Fruit fly (Drosophila melanogaster) whole organism, embryonic: Measurements from ENCODE around the gene CG34450.

Experiments used
- Blimp-1 ChIP-seq: fragments of 200-800 bp; sonication (Bioruptor generic); optimal IDR thresholded peaks from 3 replicates; lab custom pipeline; 2018; ENCODE audit warnings: missing biosample characterization, missing genetic modification characterization, mild to moderate bottlenecking, moderate library complexity, missing genetic modification reagents
- C15 ChIP-seq: fragments of 200-800 bp; sonication (Bioruptor generic); IDR thresholded peaks from 3 replicates; pipeline ENCODE4 v1.3.6; 2022; ENCODE audit warnings: missing biosample characterization, missing genetic modification characterization
- CG10267 ChIP-seq: fragments of 200-800 bp; sonication (Bioruptor generic); optimal IDR thresholded peaks from 2 replicates; lab custom pipeline; 2018; ENCODE audit warnings: missing biosample characterization, mild to moderate bottlenecking, missing genetic modification characterization, moderate library complexity
- CG10543 ChIP-seq: fragments of 200-800 bp; sonication (Bioruptor generic); optimal IDR thresholded peaks from 3 replicates; lab custom pipeline; 2017; ENCODE audit warnings: missing biosample characterization, mild to moderate bottlenecking, missing genetic modification characterization, moderate library complexity
- CG10959 ChIP-seq: fragments of 200-800 bp; sonication (Bioruptor generic); IDR thresholded peaks from 2 replicates; pipeline ENCODE4 v1.3.6; 2022; ENCODE audit warnings: missing biosample characterization, missing genetic modification characterization
- CG11695 ChIP-seq: fragments of 200-800 bp; sonication (Bioruptor generic); IDR thresholded peaks from 3 replicates; pipeline ENCODE4 v1.3.6; 2022; ENCODE audit warnings: missing biosample characterization, missing genetic modification characterization
- CG12769 ChIP-seq: fragments of 200-800 bp; sonication (Bioruptor generic); optimal IDR thresholded peaks from 2 replicates; lab custom pipeline; 2019; ENCODE audit warnings: missing biosample characterization, mild to moderate bottlenecking, missing genetic modification characterization, moderate library complexity
- CG13775 ChIP-seq: fragments of 200-800 bp; sonication (Bioruptor generic); optimal IDR thresholded peaks from 3 replicates; lab custom pipeline; 2017; ENCODE audit warnings: missing biosample characterization, mild to moderate bottlenecking, missing genetic modification characterization
- CG1529 ChIP-seq: fragments of 200-800 bp; sonication (Bioruptor generic); optimal IDR thresholded peaks from 3 replicates; lab custom pipeline; 2018; ENCODE audit warnings: missing biosample characterization, missing genetic modification characterization
- CG1603 ChIP-seq: fragments of 200-800 bp; sonication (Bioruptor generic); optimal IDR thresholded peaks from 2 replicates; lab custom pipeline; 2019; ENCODE audit warnings: missing biosample characterization, mild to moderate bottlenecking, missing genetic modification characterization, moderate library complexity
- CG17829 ChIP-seq: fragments of 200-800 bp; optimal IDR thresholded peaks from 2 replicates; lab custom pipeline; 2019; ENCODE audit warnings: missing biosample characterization, mild to moderate bottlenecking, missing genetic modification characterization, moderate library complexity
- CG2199 ChIP-seq: fragments of 200-800 bp; sonication (Bioruptor generic); IDR thresholded peaks from 3 replicates; pipeline ENCODE4 v1.3.6; 2022; ENCODE audit warnings: missing biosample characterization, missing genetic modification characterization
- CG2889 ChIP-seq: fragments of 200-800 bp; sonication (Bioruptor generic); IDR thresholded peaks from 3 replicates; pipeline ENCODE4 v1.3.6; 2022; ENCODE audit warnings: missing biosample characterization, missing genetic modification characterization
- CG4328 ChIP-seq: fragments of 200-800 bp; sonication (Bioruptor generic); optimal IDR thresholded peaks from 3 replicates; lab custom pipeline; 2017; ENCODE audit warnings: missing biosample characterization, missing genetic modification reagents, missing genetic modification characterization
- CG6175 ChIP-seq: fragments of 200-800 bp; sonication (Bioruptor generic); IDR thresholded peaks from 3 replicates; pipeline ENCODE4 v1.3.6; 2022; ENCODE audit warnings: missing biosample characterization, missing genetic modification characterization
- CG6272 ChIP-seq: fragments of 200-800 bp; sonication (Bioruptor generic); IDR thresholded peaks from 2 replicates; pipeline ENCODE4 v1.3.6; 2022; ENCODE audit warnings: missing biosample characterization, missing genetic modification characterization
- CG6813 ChIP-seq: fragments of 200-800 bp; sonication (Bioruptor generic); optimal IDR thresholded peaks from 2 replicates; lab custom pipeline; 2017; ENCODE audit warnings: missing biosample characterization, missing genetic modification characterization, mild to moderate bottlenecking, moderate library complexity, missing genetic modification reagents
- CG8765 ChIP-seq: fragments of 200-800 bp; sonication (Bioruptor generic); IDR thresholded peaks from 2 replicates; pipeline ENCODE4 v1.3.6; 2022; ENCODE audit warnings: missing biosample characterization, missing genetic modification characterization
- CG8924 ChIP-seq: fragments of 200-800 bp; optimal IDR thresholded peaks from 3 replicates; lab custom pipeline; 2019; ENCODE audit warnings: missing biosample characterization, mild to moderate bottlenecking, missing genetic modification characterization, moderate library complexity
- CG9727 ChIP-seq: fragments of 200-800 bp; sonication (Bioruptor generic); optimal IDR thresholded peaks from 3 replicates; lab custom pipeline; 2017; ENCODE audit warnings: missing biosample characterization, mild to moderate bottlenecking, missing genetic modification characterization
- CTCF ChIP-seq: fragments of 200-800 bp; sonication (Bioruptor generic); optimal IDR thresholded peaks from 2 replicates; lab custom pipeline; 2017; ENCODE audit warnings: missing biosample characterization, mild to moderate bottlenecking, missing genetic modification characterization, moderate library complexity
- D19A ChIP-seq: fragments of 200-800 bp; optimal IDR thresholded peaks from 3 replicates; lab custom pipeline; 2019; ENCODE audit warnings: missing biosample characterization, mild to moderate bottlenecking, missing genetic modification characterization, moderate library complexity
- Dp ChIP-seq: fragments of 200-800 bp; sonication (Bioruptor generic); optimal IDR thresholded peaks from 2 replicates; lab custom pipeline; 2018; ENCODE audit warnings: missing biosample characterization, mild to moderate bottlenecking, missing genetic modification characterization, moderate library complexity
- E2f2 ChIP-seq: fragments of 200-800 bp; sonication (Bioruptor generic); IDR thresholded peaks from 2 replicates; pipeline ENCODE4 v1.3.6; 2022; ENCODE audit warnings: missing biosample characterization, missing genetic modification characterization
- H2.0 ChIP-seq: fragments of 200-800 bp; sonication (Bioruptor generic); IDR thresholded peaks from 2 replicates; pipeline ENCODE4 v1.3.6; 2022; ENCODE audit warnings: missing biosample characterization, missing genetic modification characterization
- Hsf ChIP-seq: fragments of 200-800 bp; sonication (Bioruptor generic); optimal IDR thresholded peaks from 3 replicates; lab custom pipeline; 2016; ENCODE audit warnings: missing biosample characterization, missing genetic modification characterization
- Meics ChIP-seq: fragments of 200-800 bp; sonication (Bioruptor generic); optimal IDR thresholded peaks from 2 replicates; lab custom pipeline; 2017; ENCODE audit warnings: missing biosample characterization, mild to moderate bottlenecking, missing genetic modification characterization
- Sox102F ChIP-seq: fragments of 200-800 bp; sonication (Bioruptor generic); optimal IDR thresholded peaks from 2 replicates; lab custom pipeline; 2018; ENCODE audit warnings: missing biosample characterization, mild to moderate bottlenecking, missing genetic modification characterization, moderate library complexity
- Sry-β ChIP-seq: fragments of 200-800 bp; sonication (Bioruptor generic); optimal IDR thresholded peaks from 2 replicates; lab custom pipeline; 2018; ENCODE audit warnings: missing biosample characterization, mild to moderate bottlenecking, missing genetic modification characterization, moderate library complexity
- ac ChIP-seq: fragments of 200-800 bp; sonication (Bioruptor generic); optimal IDR thresholded peaks from 3 replicates; lab custom pipeline; 2017; ENCODE audit warnings: missing biosample characterization, mild to moderate bottlenecking, missing genetic modification characterization
- bsh ChIP-seq, 2 experiments: fragments of 200-800 bp; sonication (Bioruptor generic); optimal IDR thresholded peaks; 2 replicates each; lab custom pipeline; 2017 to 2018; ENCODE audit warnings: mild to moderate bottlenecking in 2 of 2, missing biosample characterization in 2 of 2, missing genetic modification characterization in 2 of 2, moderate library complexity in 1 of 2
- chif ChIP-seq, 2 experiments: fragments of 200-800 bp; sonication (Bioruptor generic); optimal IDR thresholded peaks; 3 replicates each; lab custom pipeline; 2016; ENCODE audit warnings: missing biosample characterization in 2 of 2, missing genetic modification characterization in 2 of 2
- chn ChIP-seq: fragments of 200-800 bp; sonication (Bioruptor generic); optimal IDR thresholded peaks from 2 replicates; lab custom pipeline; 2016; ENCODE audit warnings: missing biosample characterization, missing genetic modification characterization
- fd96Cb ChIP-seq: fragments of 200-800 bp; sonication (Bioruptor generic); optimal IDR thresholded peaks from 2 replicates; lab custom pipeline; 2018; ENCODE audit warnings: missing biosample characterization, mild to moderate bottlenecking, missing genetic modification characterization, moderate library complexity
- grn ChIP-seq: fragments of 200-800 bp; sonication (Bioruptor generic); optimal IDR thresholded peaks from 3 replicates; lab custom pipeline; 2017; ENCODE audit warnings: missing biosample characterization, missing genetic modification characterization
- h ChIP-seq: fragments of >200 bp; optimal IDR thresholded peaks from 2 replicates; lab custom pipeline; 2017
- klu ChIP-seq: fragments of 200-800 bp; sonication (Bioruptor generic); IDR thresholded peaks from 2 replicates; pipeline ENCODE4 v1.3.6; 2022; ENCODE audit warnings: missing biosample characterization, missing genetic modification characterization
- lmd ChIP-seq: fragments of 200-800 bp; sonication (Bioruptor generic); IDR thresholded peaks from 2 replicates; pipeline ENCODE4 v1.3.6; 2022; ENCODE audit warnings: missing biosample characterization, missing genetic modification characterization
- nerfin-1 ChIP-seq: fragments of 200-800 bp; sonication (Bioruptor generic); optimal IDR thresholded peaks from 3 replicates; lab custom pipeline; 2019; ENCODE audit warnings: missing biosample characterization, mild to moderate bottlenecking, missing genetic modification characterization, moderate library complexity
- pan ChIP-seq, 4 experiments: fragments of >200 bp in 3 of 4; fragments of 200-800 bp in 1 of 4; sonication (Bioruptor generic) in 1 of 4; optimal IDR thresholded peaks in 3 of 4; IDR thresholded peaks in 1 of 4; 2 replicates each; pipeline versions ENCODE4 v1.3.6 to Lab custom; 2017 to 2022; ENCODE audit warnings: missing biosample characterization in 2 of 4, missing genetic modification characterization in 2 of 4, mixed read lengths in 1 of 4
- pnt ChIP-seq: fragments of 200-800 bp; sonication (Bioruptor generic); optimal IDR thresholded peaks from 3 replicates; lab custom pipeline; 2016; ENCODE audit warnings: missing biosample characterization, missing genetic modification characterization
- repo ChIP-seq: fragments of 200-800 bp; sonication (Bioruptor generic); optimal IDR thresholded peaks from 2 replicates; lab custom pipeline; 2016; ENCODE audit warnings: missing biosample characterization, missing genetic modification characterization
- row ChIP-seq: fragments of 200-800 bp; sonication (Bioruptor generic); IDR thresholded peaks from 3 replicates; pipeline ENCODE4 v1.3.6; 2022; ENCODE audit warnings: missing biosample characterization, missing genetic modification characterization
- scrt ChIP-seq: fragments of 200-800 bp; sonication (Bioruptor generic); optimal IDR thresholded peaks from 2 replicates; lab custom pipeline; 2018; ENCODE audit warnings: missing biosample characterization, mild to moderate bottlenecking, missing genetic modification characterization, moderate library complexity
- sd ChIP-seq: fragments of 200-800 bp; sonication (Bioruptor generic); optimal IDR thresholded peaks from 3 replicates; lab custom pipeline; 2018; ENCODE audit warnings: missing biosample characterization, mild to moderate bottlenecking, missing genetic modification characterization, moderate library complexity
- sens ChIP-seq: fragments of 200-800 bp; sonication (Bioruptor generic); peaks from one replicate; lab custom pipeline; 2016; ENCODE audit warnings: missing biosample characterization, missing genetic modification characterization
- ssp ChIP-seq: fragments of 200-800 bp; sonication (Bioruptor generic); IDR thresholded peaks from 2 replicates; pipeline ENCODE4 v1.3.6; 2022; ENCODE audit warnings: missing biosample characterization, missing genetic modification characterization

CG34450 gene

dm6 chrX:9295518-9295917 is 34.8 kb downstream of the CG34450 start (continued):
- TF ChIP-seq sd (tag; lab: Kevin White, UChicago) (no peak), ssp (GFP tag; lab: Robert Waterston, UW) (0 out of 2 replicates have a peak, but pooled peaks have one; percentile 23), nerfin-1 (tag; lab: Kevin White, UChicago) (no peak), C15 (GFP tag; lab: Robert Waterston, UW) (no peak), Hsf (GFP tag; lab: Kevin White, UChicago) (peak; percentile 4), CG10267 (tag; lab: Kevin White, UChicago) (peak; percentile 16), sens (GFP tag; lab: Kevin White, UChicago) (peak; percentile 84), lmd (peak; percentile 22; the same call in 1 of the 2 replicates), CG12769 (tag; lab: Kevin White, UChicago) (no peak), CG10959 (GFP tag; lab: Robert Waterston, UW) (peak; percentile 42; the same call in 1 of the 2 replicates), pnt (GFP tag; lab: Kevin White, UChicago) (peak; percentile 11), CG6813 (no peak), CG1529 (GFP tag; lab: Kevin White, UChicago) (peak; percentile 13), CG1603 (peak; percentile 71), h (lab: Kevin White, UChicago) (no peak), scrt (GFP tag; lab: Kevin White, UChicago) (no peak), grn (GFP tag; lab: Kevin White, UChicago) (no peak), CG2889 (GFP tag; lab: Robert Waterston, UW) (no peak), H2.0 (GFP tag; lab: Robert Waterston, UW) (peak; percentile 10; the same call in 1 of the 2 replicates), chn (no peak), CG2199 (GFP tag; lab: Robert Waterston, UW) (no peak), bsh (GFP tag; optimal IDR thresholded peaks at IDR 0.05; lab: Kevin White, UChicago) (peak in 1 of 2 experiments; percentile 62), CG6272 (GFP tag; lab: Robert Waterston, UW) (no peak), CTCF (GFP tag; lab: Kevin White, UChicago) (no peak), Sox102F (GFP tag; lab: Kevin White, UChicago) (peak; percentile 18), CG8924 (tag; lab: Kevin White, UChicago) (no peak), fd96Cb (tag; lab: Kevin White, UChicago) (peak; percentile 40), E2f2 (GFP tag; lab: Robert Waterston, UW) (no peak), CG8765 (no peak; the same call in 1 of the 2 replicates), Dp (GFP tag; lab: Kevin White, UChicago) (no peak), D19A (tag; lab: Kevin White, UChicago) (peak; percentile 11), ac (no peak), row (peak; percentile 52), Sry-β (no peak), CG13775 (GFP tag; lab: Kevin White, UChicago) (peak; percentile 1), CG9727 (peak; percentile 31), CG11695 (GFP tag; lab: Robert Waterston, UW) (no peak), CG17829 (tag; lab: Kevin White, UChicago) (peak; percentile 15), klu (GFP tag; lab: Robert Waterston, UW) (no peak), pan (optimal IDR thresholded peaks at IDR 0.05; lab: Kevin White, UChicago) (no peak), pan (GFP tag; optimal IDR thresholded peaks at IDR 0.05 in 1 of 2, IDR thresholded peaks at IDR 0.05 in 1 of 2) (peak in 1 of 2 experiments; percentile 37), Meics (GFP tag; lab: Kevin White, UChicago) (no peak), Blimp-1 (GFP tag; lab: Kevin White, UChicago) (peak; percentile 47), CG6175 (GFP tag; lab: Robert Waterston, UW) (no peak), chif (GFP tag; optimal IDR thresholded peaks at IDR 0.05; lab: Kevin White, UChicago) (peak in 1 of 2 experiments; percentile 29), repo (no peak), CG4328 (no peak), CG10543 (GFP tag; lab: Kevin White, UChicago) (no peak)
